Fruit fly (Drosophila melanogaster): Measurements from ENCODE around the gene CG1847.

Gene CG1847

DNA sequence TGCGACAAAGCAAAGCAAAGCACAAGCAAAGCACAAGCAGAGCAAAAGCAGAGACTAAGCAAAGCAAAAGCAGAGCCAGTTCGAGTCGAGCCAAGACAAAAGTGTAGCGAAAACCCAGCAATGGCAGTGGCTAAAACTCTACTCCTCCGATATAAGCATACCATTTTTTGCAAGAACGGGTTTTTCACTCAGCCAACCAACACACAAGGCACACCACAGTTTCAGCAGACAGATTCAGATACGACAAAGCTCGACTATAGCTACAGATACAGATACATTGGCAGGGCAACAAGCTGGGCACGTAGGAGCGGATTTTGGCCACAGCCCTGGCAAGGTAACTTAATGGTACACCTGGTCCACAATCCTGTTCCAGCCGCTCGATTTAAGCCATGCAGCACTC, 44.6 kb downstream of the CG1847 start:
- TF ChIP-seq CG14655 (GFP tag; optimal IDR thresholded peaks at IDR 0.05): no peak
- peak; percentile 23 for TF ChIP-seq EcR (GFP tag; optimal IDR thresholded peaks at IDR 0.05)
- TF ChIP-seq Snoo (tag; optimal IDR thresholded peaks at IDR 0.05): no peak

DNA sequence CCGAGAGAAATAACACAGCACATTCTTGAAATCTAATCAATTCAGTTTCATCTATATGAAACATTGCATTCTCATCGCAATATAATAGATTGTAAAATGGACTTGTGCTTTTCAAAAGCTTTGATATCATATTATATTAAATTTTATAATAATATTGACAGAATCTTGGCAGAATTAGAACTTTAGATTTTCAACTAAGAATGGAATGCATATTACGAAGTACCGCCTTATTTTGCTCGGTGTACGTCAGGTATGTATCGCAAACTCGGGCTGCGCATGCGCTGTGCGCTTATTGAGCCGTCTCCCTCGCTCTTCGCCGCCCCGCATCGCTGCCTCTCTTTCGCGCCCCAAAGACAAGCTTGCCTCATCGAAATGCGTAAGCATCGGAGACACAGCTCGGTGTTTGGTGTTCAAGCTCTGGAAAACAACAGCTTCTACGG, 46.2 kb downstream of the CG1847 start:
- peak; percentile 65 for TF ChIP-seq gl (tag; optimal IDR thresholded peaks at IDR 0.05)
- peak; percentile 90 for TF ChIP-seq CG32121 (GFP tag; IDR thresholded peaks at IDR 0.05)
- peak; percentile 87 for TF ChIP-seq CG9948 (tag; optimal IDR thresholded peaks at IDR 0.05)
- TF ChIP-seq fd96Ca (GFP tag; IDR thresholded peaks at IDR 0.05): peak; percentile 58; the same call in 2 of the 3 replicates
- peak; percentile 79 for TF ChIP-seq D1 (tag; optimal IDR thresholded peaks at IDR 0.05)
- peak; percentile 90 for TF ChIP-seq CG14655 (GFP tag; optimal IDR thresholded peaks at IDR 0.05)
- peak; percentile 42 for TF ChIP-seq EcR (GFP tag; optimal IDR thresholded peaks at IDR 0.05)
- TF ChIP-seq Pif1A (GFP tag; optimal IDR thresholded peaks at IDR 0.05): peak; percentile 66
- TF ChIP-seq rn (GFP tag; IDR thresholded peaks at IDR 0.05): peak; percentile 67
- peak; percentile 80 for TF ChIP-seq CG12605 (GFP tag; IDR thresholded peaks at IDR 0.05)
- peak; percentile 86 for TF ChIP-seq Snoo (tag; optimal IDR thresholded peaks at IDR 0.05)
- peak; percentile 90 for TF ChIP-seq CG8301 (tag; optimal IDR thresholded peaks at IDR 0.05)
- TF ChIP-seq CG34367 (tag; optimal IDR thresholded peaks at IDR 0.05): peak; percentile 87
- TF ChIP-seq CG4496 (GFP tag; IDR thresholded peaks at IDR 0.05): peak; percentile 84
- peak; percentile 81 for TF ChIP-seq Pif1B (GFP tag; optimal IDR thresholded peaks at IDR 0.05)
- TF ChIP-seq CG13204 (GFP tag; optimal IDR thresholded peaks at IDR 0.05): peak; percentile 80
- TF ChIP-seq CG8159 (tag; optimal IDR thresholded peaks at IDR 0.05): peak; percentile 93
- TF ChIP-seq Ets98B (GFP tag; IDR thresholded peaks at IDR 0.05): peak; percentile 78
- peak; percentile 92 for TF ChIP-seq CG15710 (tag; optimal IDR thresholded peaks at IDR 0.05)
- peak; percentile 87 for TF ChIP-seq CG17806 (tag; optimal IDR thresholded peaks at IDR 0.05)
- TF ChIP-seq CG10348 (GFP tag; IDR thresholded peaks at IDR 0.05): peak; percentile 45; the same call in 1 of the 2 replicates

dm6 chrX:11917056-11917633, 48.2 kb downstream of the CG1847 start, which contains the start of gene pot:
TSS of gene pot (minus strand) at chrX:11917260.
- TF ChIP-seq CG12605 (GFP tag; IDR thresholded peaks at IDR 0.05) (0 out of 2 replicates have a peak, but pooled peaks have one; percentile 16), fd96Ca (GFP tag; IDR thresholded peaks at IDR 0.05) (0 out of 3 replicates have a peak, but pooled peaks have one; percentile 21), Ets98B (GFP tag; IDR thresholded peaks at IDR 0.05) (peak; percentile 43; the same call in 1 of the 2 replicates), CG34367 (tag; optimal IDR thresholded peaks at IDR 0.05) (no peak), Pif1A (GFP tag; optimal IDR thresholded peaks at IDR 0.05) (no peak), D1 (tag; optimal IDR thresholded peaks at IDR 0.05) (no peak), CG13204 (GFP tag; optimal IDR thresholded peaks at IDR 0.05) (no peak)
